Fruit fly (Drosophila melanogaster): ENCODE measurements around the gene CG1275.

DNA sequence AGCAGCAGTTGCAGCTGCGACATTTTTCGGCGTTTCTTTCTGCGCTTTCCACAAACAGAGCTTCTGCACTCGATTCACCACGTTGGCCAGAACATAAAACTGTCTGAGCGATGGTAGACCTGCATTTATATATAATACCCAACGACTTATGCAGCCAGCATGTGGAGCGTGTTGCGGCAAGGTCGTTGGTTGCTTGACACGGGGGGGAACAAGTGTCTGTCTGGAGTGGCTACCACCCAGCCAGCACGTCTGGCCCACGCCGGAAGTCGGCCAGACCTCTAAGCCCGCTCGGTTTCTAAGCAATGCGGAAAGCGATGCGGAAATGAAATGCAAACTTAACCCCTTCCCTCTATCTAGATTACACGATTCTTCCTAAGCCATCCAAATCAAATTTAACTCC is 15.4 kb upstream of the CG1275 start, which contains the start of gene yellow-g:
- no peak for TF ChIP-seq croc (GFP tag; conservative IDR thresholded peaks at IDR 0.05)
- no peak for TF ChIP-seq CG17802 (tag; optimal IDR thresholded peaks at IDR 0.05)
- TF ChIP-seq dimm (GFP tag; IDR thresholded peaks at IDR 0.05): no peak
- TF ChIP-seq CG17612 (GFP tag; IDR thresholded peaks at IDR 0.05): no peak
- TF ChIP-seq Ravus (GFP tag; IDR thresholded peaks at IDR 0.05): no peak
- TF ChIP-seq fru (optimal IDR thresholded peaks at IDR 0.05): no peak
- TF ChIP-seq D19B (GFP tag; optimal IDR thresholded peaks at IDR 0.05): no peak
- TF ChIP-seq usp (GFP tag; optimal IDR thresholded peaks at IDR 0.05): no peak
- no peak for TF ChIP-seq Nf-YA (GFP tag; IDR thresholded peaks at IDR 0.05)
- no peak for TF ChIP-seq lilli (GFP tag; optimal IDR thresholded peaks at IDR 0.05)
- TF ChIP-seq CG5245 (GFP tag; optimal IDR thresholded peaks at IDR 0.05): no peak
- no peak for TF ChIP-seq CG13424 (tag; optimal IDR thresholded peaks at IDR 0.05)
